Fruit fly (Drosophila melanogaster) S2 (cell line): Measurements from ENCODE around the gene Diedel2.

Experiments used
- CG8478 ChIP-seq: fragments of >200 bp; optimal IDR thresholded peaks from 2 replicates; lab custom pipeline; 2018
- CTCF ChIP-seq, 2 experiments: fragments of >200 bp; optimal IDR thresholded peaks; 2 replicates each; lab custom pipeline; 2018

DNA sequence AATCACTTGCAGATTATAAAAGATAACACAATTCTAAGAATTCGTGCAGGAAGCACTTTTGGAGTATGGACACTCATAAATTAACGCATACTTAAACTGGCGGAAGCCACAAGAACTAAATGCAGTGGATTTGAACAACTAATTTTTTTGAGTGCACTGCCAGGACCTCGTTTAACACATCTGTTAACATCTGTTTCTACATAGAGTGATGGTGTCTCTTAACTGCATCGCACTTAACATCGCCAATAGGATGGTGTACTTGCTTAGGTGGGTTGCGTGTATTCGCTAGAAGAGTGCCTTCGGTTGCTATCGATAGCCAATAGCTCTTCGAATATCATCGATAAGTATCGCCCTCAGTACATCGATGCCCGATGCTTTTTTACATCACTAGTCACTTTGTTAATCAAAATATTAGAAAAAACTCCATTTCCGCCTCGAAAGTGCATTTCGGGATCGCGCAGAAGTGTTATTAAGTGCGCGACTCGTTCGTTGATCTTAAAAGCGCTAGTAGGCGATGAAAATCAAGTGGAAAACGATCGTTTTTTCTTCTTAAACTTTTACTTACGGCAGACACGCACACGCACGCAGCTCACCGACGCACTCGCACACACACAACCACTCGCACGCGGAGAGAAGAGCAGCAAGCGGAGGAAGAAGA, 16.7 kb upstream of the Diedel2 start, which contains the start of gene alph:
- TF ChIP-seq CG8478 (lab: Kevin White, UChicago) (no peak), CTCF (optimal IDR thresholded peaks at IDR 0.05; lab: Kevin White, UChicago) (peak; percentile 76 to 82)
